Fruit fly (Drosophila melanogaster) whole organism, embryonic: ENCODE measurements around the gene sff.

ENCODE experiments used
- Aef1 ChIP-seq: fragments of 200-800 bp; sonication (Bioruptor generic); IDR thresholded peaks from 3 replicates; pipeline ENCODE4 v1.3.6; 2022; ENCODE audit warnings: missing biosample characterization, missing genetic modification characterization
- Bdp1 ChIP-seq: fragments of 200-800 bp; sonication (Bioruptor generic); optimal IDR thresholded peaks from 3 replicates; lab custom pipeline; 2016; ENCODE audit warnings: missing biosample characterization, missing genetic modification characterization
- CG11247 ChIP-seq: fragments of 200-800 bp; sonication (Bioruptor generic); IDR thresholded peaks from 2 replicates; pipeline ENCODE4 v1.3.6; 2022; ENCODE audit warnings: missing biosample characterization, missing genetic modification characterization
- CG11723 ChIP-seq: fragments of 200-800 bp; sonication (Bioruptor generic); optimal IDR thresholded peaks from 2 replicates; lab custom pipeline; 2017; ENCODE audit warnings: missing biosample characterization, mild to moderate bottlenecking, missing genetic modification characterization
- CG12104 ChIP-seq: fragments of 200-800 bp; sonication (Bioruptor generic); optimal IDR thresholded peaks from 3 replicates; lab custom pipeline; 2016; ENCODE audit warnings: missing biosample characterization, missing genetic modification characterization
- CG13624 ChIP-seq: fragments of 200-800 bp; sonication (Bioruptor generic); optimal IDR thresholded peaks from 2 replicates; lab custom pipeline; 2016; ENCODE audit warnings: missing biosample characterization, missing genetic modification characterization
- CG15073 ChIP-seq: fragments of 200-800 bp; sonication (Bioruptor generic); optimal IDR thresholded peaks from 2 replicates; lab custom pipeline; 2016; ENCODE audit warnings: missing biosample characterization, missing genetic modification characterization
- CG1603 ChIP-seq: fragments of 200-800 bp; sonication (Bioruptor generic); optimal IDR thresholded peaks from 2 replicates; lab custom pipeline; 2019; ENCODE audit warnings: missing biosample characterization, mild to moderate bottlenecking, missing genetic modification characterization, moderate library complexity
- CG16813 ChIP-seq: fragments of 200-800 bp; sonication (Bioruptor generic); IDR thresholded peaks from 3 replicates; pipeline ENCODE4 v1.3.6; 2022; ENCODE audit warnings: missing biosample characterization, missing genetic modification characterization; ENCODE audit not compliant: partially characterized antibody
- CG17361 ChIP-seq: fragments of 200-800 bp; sonication (Bioruptor generic); IDR thresholded peaks from 3 replicates; pipeline ENCODE4 v1.3.6; 2022; ENCODE audit warnings: missing biosample characterization, missing genetic modification characterization
- CG17568 ChIP-seq: fragments of 200-800 bp; sonication (Bioruptor generic); optimal IDR thresholded peaks from 2 replicates; lab custom pipeline; 2018; ENCODE audit warnings: missing biosample characterization, mild to moderate bottlenecking, missing genetic modification characterization, moderate library complexity
- CG2116 ChIP-seq: fragments of 200-800 bp; sonication (Bioruptor generic); optimal IDR thresholded peaks from 3 replicates; lab custom pipeline; 2018; ENCODE audit warnings: missing biosample characterization, mild to moderate bottlenecking, missing genetic modification characterization
- CG2199 ChIP-seq: fragments of 200-800 bp; sonication (Bioruptor generic); IDR thresholded peaks from 3 replicates; pipeline ENCODE4 v1.3.6; 2022; ENCODE audit warnings: missing biosample characterization, missing genetic modification characterization
- CG2712 ChIP-seq: fragments of 200-800 bp; optimal IDR thresholded peaks from 3 replicates; lab custom pipeline; 2019; ENCODE audit warnings: missing biosample characterization, mild to moderate bottlenecking, missing genetic modification characterization, moderate library complexity
- CG31441 ChIP-seq: fragments of 200-800 bp; sonication (Bioruptor generic); IDR thresholded peaks from 2 replicates; pipeline ENCODE4 v1.3.6; 2022; ENCODE audit warnings: missing biosample characterization, missing genetic modification characterization
- CG3995 ChIP-seq: fragments of 200-800 bp; sonication (Bioruptor generic); optimal IDR thresholded peaks from 3 replicates; lab custom pipeline; 2016; ENCODE audit warnings: missing biosample characterization, missing genetic modification characterization
- CG6683 ChIP-seq: fragments of 200-800 bp; sonication (Bioruptor generic); optimal IDR thresholded peaks from 2 replicates; lab custom pipeline; 2017; ENCODE audit warnings: missing biosample characterization, mild to moderate bottlenecking, missing genetic modification characterization, missing genetic modification reagents
- CG6689 ChIP-seq: fragments of 200-800 bp; sonication (Bioruptor generic); IDR thresholded peaks from 2 replicates; pipeline ENCODE4 v1.3.6; 2022; ENCODE audit warnings: missing biosample characterization, missing genetic modification characterization
- CG7987 ChIP-seq: fragments of 200-800 bp; sonication (Bioruptor generic); optimal IDR thresholded peaks from 2 replicates; lab custom pipeline; 2018; ENCODE audit warnings: missing biosample characterization, mild to moderate bottlenecking, missing genetic modification characterization, moderate library complexity
- CG8290 ChIP-seq, 3 experiments: fragments of 200-800 bp; sonication (Bioruptor generic); optimal IDR thresholded peaks; 2 replicates each; lab custom pipeline; 2016 to 2019; ENCODE audit warnings: missing biosample characterization in 3 of 3, missing genetic modification characterization in 3 of 3, mild to moderate bottlenecking in 2 of 3, moderate library complexity in 1 of 3
- CG9932 ChIP-seq: fragments of 200-800 bp; sonication (Bioruptor generic); IDR thresholded peaks from 2 replicates; pipeline ENCODE4 v1.3.6; 2022; ENCODE audit warnings: missing biosample characterization, missing genetic modification characterization
- Chrac-16 ChIP-seq: fragments of 200-800 bp; sonication (Bioruptor generic); optimal IDR thresholded peaks from 3 replicates; lab custom pipeline; 2016; ENCODE audit warnings: missing biosample characterization, missing genetic modification characterization
- Dfd ChIP-seq, 2 experiments: fragments of >200 bp; optimal IDR thresholded peaks; 2 replicates each; lab custom pipeline; 2017; ENCODE audit warnings: missing biosample characterization in 2 of 2, missing genetic modification characterization in 2 of 2
- Dip3 ChIP-seq: fragments of 200-800 bp; sonication (Bioruptor generic); optimal IDR thresholded peaks from 3 replicates; lab custom pipeline; 2016; ENCODE audit warnings: missing biosample characterization, missing genetic modification characterization
- Doc3 ChIP-seq: fragments of 200-800 bp; sonication (Bioruptor generic); IDR thresholded peaks from 3 replicates; pipeline ENCODE4 v1.3.6; 2022; ENCODE audit warnings: missing biosample characterization, missing genetic modification characterization; ENCODE audit not compliant: partially characterized antibody
- Drgx ChIP-seq: fragments of 200-800 bp; sonication (Bioruptor generic); IDR thresholded peaks from 2 replicates; pipeline ENCODE4 v1.3.6; 2022; ENCODE audit warnings: missing biosample characterization, missing genetic modification characterization
- Eip74EF ChIP-seq, 2 experiments: fragments of 200-800 bp in 1 of 2; fragments of >200 bp in 1 of 2; sonication (Bioruptor generic) in 1 of 2; optimal IDR thresholded peaks; 2 replicates each; lab custom pipeline; 2017 to 2019; ENCODE audit warnings: missing biosample characterization in 2 of 2, missing genetic modification characterization in 2 of 2, mild to moderate bottlenecking in 1 of 2, moderate library complexity in 1 of 2
- Elba2 ChIP-seq: fragments of 200-800 bp; sonication (Bioruptor generic); optimal IDR thresholded peaks from 3 replicates; lab custom pipeline; 2016; ENCODE audit warnings: missing biosample characterization, missing genetic modification characterization
- Hsf ChIP-seq: fragments of 200-800 bp; sonication (Bioruptor generic); optimal IDR thresholded peaks from 3 replicates; lab custom pipeline; 2016; ENCODE audit warnings: missing biosample characterization, missing genetic modification characterization
- Lpt ChIP-seq: fragments of >200 bp; optimal IDR thresholded peaks from 2 replicates; lab custom pipeline; 2018; ENCODE audit warnings: missing biosample characterization, missing genetic modification characterization
- Side ChIP-seq: fragments of 200-800 bp; sonication (Bioruptor generic); optimal IDR thresholded peaks from 2 replicates; lab custom pipeline; 2016; ENCODE audit warnings: missing biosample characterization, missing genetic modification characterization
- Usf ChIP-seq: fragments of 200-800 bp; sonication (Bioruptor generic); optimal IDR thresholded peaks from 2 replicates; lab custom pipeline; 2017; ENCODE audit warnings: missing genotype, missing biosample characterization, missing genetic modification characterization
- Xbp1 ChIP-seq: fragments of 200-800 bp; sonication (Bioruptor generic); optimal IDR thresholded peaks from 3 replicates; lab custom pipeline; 2016; ENCODE audit warnings: missing biosample characterization, mild to moderate bottlenecking, missing genetic modification characterization
- Xrp1 ChIP-seq: fragments of 200-800 bp; sonication (Bioruptor generic); IDR thresholded peaks from 2 replicates; pipeline ENCODE4 v1.3.6; 2022; ENCODE audit warnings: missing biosample characterization, missing genetic modification characterization
- crol ChIP-seq: fragments of 200-800 bp; sonication (Bioruptor generic); IDR thresholded peaks from 2 replicates; pipeline ENCODE4 v1.3.6; 2022; ENCODE audit warnings: missing biosample characterization, missing genetic modification characterization
- fd3F ChIP-seq: fragments of 200-800 bp; sonication (Bioruptor generic); optimal IDR thresholded peaks from 2 replicates; lab custom pipeline; 2018; ENCODE audit warnings: missing biosample characterization, mild to moderate bottlenecking, missing genetic modification characterization, moderate library complexity
- fu2 ChIP-seq: fragments of 200-800 bp; sonication (Bioruptor generic); optimal IDR thresholded peaks from 2 replicates; lab custom pipeline; 2016; ENCODE audit warnings: missing biosample characterization, missing genetic modification characterization
- gsb ChIP-seq: fragments of 200-800 bp; sonication (Bioruptor generic); IDR thresholded peaks from 2 replicates; pipeline ENCODE4 v1.3.6; 2022; ENCODE audit warnings: missing biosample characterization, missing genetic modification characterization
- hth ChIP-seq: fragments of >200 bp; optimal IDR thresholded peaks from 2 replicates; lab custom pipeline; 2017; ENCODE audit warnings: inconsistent platforms
- jumu ChIP-seq: fragments of 200-800 bp; sonication (Bioruptor generic); optimal IDR thresholded peaks from 3 replicates; lab custom pipeline; 2016; ENCODE audit warnings: missing biosample characterization, missing genetic modification characterization
- maf-S ChIP-seq: fragments of 200-800 bp; sonication (Bioruptor generic); optimal IDR thresholded peaks from 2 replicates; lab custom pipeline; 2016; ENCODE audit warnings: missing biosample characterization, missing genetic modification characterization
- nerfin-2 ChIP-seq: fragments of 200-800 bp; sonication (Bioruptor generic); IDR thresholded peaks from 2 replicates; pipeline ENCODE4 v1.3.6; 2022; ENCODE audit warnings: missing biosample characterization, missing genetic modification characterization; ENCODE audit not compliant: partially characterized antibody
- nom ChIP-seq: fragments of 200-800 bp; sonication (Bioruptor generic); optimal IDR thresholded peaks from 2 replicates; lab custom pipeline; 2017; ENCODE audit warnings: missing biosample characterization, missing genetic modification characterization, mild to moderate bottlenecking, moderate library complexity, missing genetic modification reagents
- odd ChIP-seq: fragments of 200-800 bp; sonication (Bioruptor generic); optimal IDR thresholded peaks from 2 replicates; lab custom pipeline; 2017; ENCODE audit warnings: missing biosample characterization, mild to moderate bottlenecking, missing genetic modification characterization
- otp ChIP-seq: fragments of 200-800 bp; sonication (Bioruptor generic); IDR thresholded peaks from 3 replicates; pipeline ENCODE4, ENCODE4 v1.3.6; 2022; ENCODE audit warnings: missing biosample characterization, missing genetic modification characterization
- ranshi ChIP-seq: fragments of 200-800 bp; sonication (Bioruptor generic); IDR thresholded peaks from 2 replicates; pipeline ENCODE4 v1.3.6; 2022; ENCODE audit warnings: missing biosample characterization, missing genetic modification characterization
- shn ChIP-seq: fragments of 200-800 bp; sonication (Bioruptor generic); optimal IDR thresholded peaks from 3 replicates; lab custom pipeline; 2016; ENCODE audit warnings: missing biosample characterization, missing genetic modification characterization
- sima ChIP-seq: fragments of 200-800 bp; sonication (Bioruptor generic); optimal IDR thresholded peaks from 2 replicates; lab custom pipeline; 2016; ENCODE audit warnings: missing biosample characterization, missing genetic modification characterization
- stwl ChIP-seq: fragments of 200-800 bp; sonication (Bioruptor generic); optimal IDR thresholded peaks from 3 replicates; lab custom pipeline; 2018; ENCODE audit warnings: missing biosample characterization, mild to moderate bottlenecking, missing genetic modification characterization, moderate library complexity
- toy ChIP-seq: fragments of 200-800 bp; sonication (Bioruptor generic); IDR thresholded peaks from 2 replicates; pipeline ENCODE4 v1.3.6; 2022; ENCODE audit warnings: missing biosample characterization, missing genetic modification characterization
- wek ChIP-seq: fragments of 200-800 bp; sonication (Bioruptor generic); optimal IDR thresholded peaks from 3 replicates; lab custom pipeline; 2018; ENCODE audit warnings: missing biosample characterization, mild to moderate bottlenecking, missing genetic modification characterization, moderate library complexity

sff gene

dm6 chr3L:15921043-15921621, 3.5 kb downstream of the sff start (continued):
- no peak for TF ChIP-seq shn (GFP tag; lab: Kevin White, UChicago)
- no peak for TF ChIP-seq Usf
- TF ChIP-seq CG11247, result no peak
- no peak for TF ChIP-seq fu2
- peak; percentile 30 for TF ChIP-seq CG2116
- TF ChIP-seq CG6689 (GFP tag; lab: Robert Waterston, UW), result peak; percentile 33; the same call in 1 of the 2 replicates
- TF ChIP-seq CG11723 (GFP tag; lab: Kevin White, UChicago), result no peak
- no peak for TF ChIP-seq hth
- TF ChIP-seq CG3995 (GFP tag; lab: Kevin White, UChicago), result no peak
- no peak for TF ChIP-seq CG2199 (GFP tag; lab: Robert Waterston, UW)
- no peak for TF ChIP-seq sima
- TF ChIP-seq Drgx (GFP tag; lab: Robert Waterston, UW), result no peak
- TF ChIP-seq CG9932 (GFP tag; lab: Robert Waterston, UW), result peak; percentile 45
- no peak for TF ChIP-seq otp (GFP tag; lab: Robert Waterston, UW)
- TF ChIP-seq CG2712 (tag; lab: Kevin White, UChicago), result peak; percentile 38
- TF ChIP-seq CG12104 (GFP tag; lab: Kevin White, UChicago), result peak; percentile 4
- TF ChIP-seq CG13624, result peak; percentile 15
- no peak for TF ChIP-seq maf-S
- no peak for TF ChIP-seq Dfd (GFP tag; optimal IDR thresholded peaks at IDR 0.05; lab: Kevin White, UChicago)
- peak; percentile 25 for TF ChIP-seq Bdp1
- TF ChIP-seq Aef1 (GFP tag; lab: Robert Waterston, UW), result peak; percentile 27; the same call in 1 of the 3 replicates
- no peak for TF ChIP-seq CG15073 (GFP tag; lab: Kevin White, UChicago)
- TF ChIP-seq CG8290 (GFP tag; optimal IDR thresholded peaks at IDR 0.05; lab: Kevin White, UChicago), result no peak
- TF ChIP-seq CG8290 (tag; optimal IDR thresholded peaks at IDR 0.05; lab: Kevin White, UChicago), result no peak
- TF ChIP-seq toy (GFP tag; lab: Robert Waterston, UW), result no peak
- no peak for TF ChIP-seq Lpt
- TF ChIP-seq stwl (tag; lab: Kevin White, UChicago), result no peak
- TF ChIP-seq Elba2 (GFP tag; lab: Kevin White, UChicago), result no peak
- peak; percentile 2 for TF ChIP-seq odd (GFP tag; lab: Kevin White, UChicago)
- no peak for TF ChIP-seq gsb (GFP tag; lab: Robert Waterston, UW)
- TF ChIP-seq ranshi (GFP tag; lab: Robert Waterston, UW), result no peak
- TF ChIP-seq Dip3 (GFP tag; lab: Kevin White, UChicago), result no peak
- peak; percentile 20; the same call in 1 of the 2 replicates for TF ChIP-seq Xrp1 (GFP tag; lab: Robert Waterston, UW)
- no peak for TF ChIP-seq Eip74EF (GFP tag; optimal IDR thresholded peaks at IDR 0.05; lab: Kevin White, UChicago)
- peak; percentile 38 for TF ChIP-seq Hsf (GFP tag; lab: Kevin White, UChicago)
- no peak for TF ChIP-seq CG16813 (GFP tag; lab: Robert Waterston, UW)
- no peak for TF ChIP-seq CG1603
- no peak for TF ChIP-seq Chrac-16 (GFP tag; lab: Kevin White, UChicago)
- TF ChIP-seq CG17361, result no peak; the same call in none of the 3 replicates
- TF ChIP-seq crol (GFP tag; lab: Robert Waterston, UW), result no peak
- TF ChIP-seq nerfin-2, result no peak
- peak; percentile 25 for TF ChIP-seq Xbp1 (GFP tag; lab: Kevin White, UChicago)
- TF ChIP-seq CG31441 (GFP tag; lab: Robert Waterston, UW), result peak; percentile 48; the same call in 1 of the 2 replicates
- TF ChIP-seq fd3F (GFP tag; lab: Kevin White, UChicago), result peak; percentile 8
- TF ChIP-seq Side, result peak; percentile 5
- peak; percentile 24 for TF ChIP-seq CG6683 (GFP tag; lab: Kevin White, UChicago)
- TF ChIP-seq wek (GFP tag; lab: Kevin White, UChicago), result no peak
- peak; percentile 9 for TF ChIP-seq jumu (GFP tag; lab: Kevin White, UChicago)
- no peak for TF ChIP-seq CG17568 (GFP tag; lab: Kevin White, UChicago)
- TF ChIP-seq Doc3 (GFP tag; lab: Robert Waterston, UW), result no peak
- no peak for TF ChIP-seq CG7987
- no peak for TF ChIP-seq nom
